Worm (Caenorhabditis elegans): ENCODE measurements around the gene nhr-56.

Gene nhr-56

ce11 chrV:2177307-2177764, 41.5 kb upstream of the nhr-56 start, which contains the start of gene srbc-17:
Gene srbc-17, plus strand, starts transcription at chrV:2177714.
- TF ChIP-seq unc-62 (GFP tag; optimal IDR thresholded peaks at IDR 0.05 in 1 of 2) (peak in 1 of 2 experiments; percentile 94), unc-62 (tag; optimal IDR thresholded peaks at IDR 0.05) (no peak), lin-13 (GFP tag; optimal IDR thresholded peaks at IDR 0.05) (no peak)

DNA sequence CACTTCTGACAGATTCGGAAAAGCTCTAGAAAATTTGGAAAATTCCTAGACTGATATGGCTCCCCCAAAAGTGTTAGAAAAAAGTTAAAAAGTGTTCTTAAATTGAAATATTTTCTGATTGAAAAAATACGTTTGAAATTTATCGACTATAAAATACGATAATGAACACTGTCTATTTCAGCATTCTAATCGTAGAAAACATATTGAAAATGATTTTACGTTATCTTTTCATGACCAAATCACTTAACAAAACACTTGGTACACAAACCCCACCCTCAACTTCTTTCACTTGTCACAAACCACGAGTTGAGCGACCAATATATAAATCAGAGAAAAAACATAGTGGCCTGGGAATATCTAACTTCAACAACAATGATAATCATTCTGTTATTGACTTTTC, 39.6 kb upstream of the nhr-56 start, which contains the start of gene cyp-33C1:
cyp-33C1 (plus strand) TSS at position 301 of the 400 bp plus-strand sequence.
- TF ChIP-seq nhr-28 (tag; optimal IDR thresholded peaks at IDR 0.05), result peak; percentile 54
- no peak for TF ChIP-seq aly-2 (tag; optimal IDR thresholded peaks at IDR 0.05)
- no peak for TF ChIP-seq fos-1 (tag; optimal IDR thresholded peaks at IDR 0.05)
- TF ChIP-seq nhr-11 (tag; optimal IDR thresholded peaks at IDR 0.05), result no peak

DNA sequence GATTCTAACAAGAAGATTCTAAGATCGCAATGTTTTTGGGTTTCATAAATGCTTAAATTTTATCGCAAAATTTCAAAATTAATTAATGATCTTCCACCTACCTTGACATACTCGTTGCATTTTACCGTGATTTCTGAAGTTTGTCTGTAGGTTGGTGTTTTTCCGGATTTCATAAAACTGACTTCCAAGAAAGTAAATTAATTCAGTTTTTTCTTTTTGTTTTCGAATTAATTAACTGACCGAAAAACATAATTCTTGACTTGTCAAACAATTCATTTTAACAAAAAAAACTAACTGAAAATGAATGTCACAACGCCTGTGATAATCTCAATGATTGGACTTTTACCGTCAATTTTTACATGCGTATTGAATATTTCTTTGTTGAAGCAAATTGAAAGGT, 37.1 kb upstream of the nhr-56 start, which contains the start of gene srbc-16:
srbc-16 (plus strand) TSS at position 301 of the 400 bp plus-strand sequence.
- no peak for TF ChIP-seq lin-29 (GFP tag; IDR thresholded peaks at IDR 0.05)
- no peak for TF ChIP-seq snpc-1.2 (GFP tag; IDR thresholded peaks at IDR 0.05)
- no peak for TF ChIP-seq pha-4 (GFP tag; IDR thresholded peaks at IDR 0.05)
- TF ChIP-seq pha-4 (tag; optimal IDR thresholded peaks at IDR 0.05), result no peak
- TF ChIP-seq fkh-10 (GFP tag; optimal IDR thresholded peaks at IDR 0.05), result no peak
- TF ChIP-seq lin-15B (tag; optimal IDR thresholded peaks at IDR 0.05), result no peak
- TF ChIP-seq spr-3 (GFP tag; optimal IDR thresholded peaks at IDR 0.05), result no peak
- no peak for TF ChIP-seq unc-39 (tag; optimal IDR thresholded peaks at IDR 0.05)
- TF ChIP-seq nhr-76 (tag; optimal IDR thresholded peaks at IDR 0.05), result no peak

DNA sequence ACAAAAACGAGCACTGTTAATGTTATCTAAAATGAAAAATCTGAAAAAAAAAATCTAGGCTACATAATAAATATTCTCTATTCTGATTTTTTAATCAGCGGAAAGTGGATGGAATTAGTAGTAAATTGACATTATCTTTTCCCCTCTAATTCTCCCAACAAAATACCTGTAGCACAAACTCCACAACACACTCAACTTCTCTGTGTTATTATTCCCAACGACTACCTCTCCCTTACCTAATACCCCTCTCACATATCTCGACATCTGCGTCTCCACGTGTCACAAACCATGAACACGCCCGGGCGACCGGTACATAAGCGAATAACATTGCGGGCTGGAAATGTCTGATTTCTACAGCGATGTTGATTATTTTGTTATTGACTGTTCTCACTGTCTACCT, 35.6 kb upstream of the nhr-56 start, which contains the start of gene cyp-33C2:
cyp-33C2 (plus strand) TSS at position 327 of the 400 bp plus-strand sequence.
- TF ChIP-seq ceh-62 (tag; optimal IDR thresholded peaks at IDR 0.05), result no peak
- TF ChIP-seq dmd-6 (GFP tag; IDR thresholded peaks at IDR 0.05), result peak; percentile 61
- TF ChIP-seq Y105C5A.15 (GFP tag; IDR thresholded peaks at IDR 0.05), result no peak
- no peak for TF ChIP-seq zfp-2 (tag; optimal IDR thresholded peaks at IDR 0.05)
- TF ChIP-seq dpl-1 (GFP tag; optimal IDR thresholded peaks at IDR 0.05), result no peak
- no peak for TF ChIP-seq dmd-8 (GFP tag; IDR thresholded peaks at IDR 0.05)
- TF ChIP-seq T20F7.1 (GFP tag; optimal IDR thresholded peaks at IDR 0.05), result no peak
- TF ChIP-seq daf-16 (GFP tag; optimal IDR thresholded peaks at IDR 0.05), result no peak
- TF ChIP-seq daf-16 (tag; optimal IDR thresholded peaks at IDR 0.05), result peak; percentile 25
- TF ChIP-seq ztf-7 (tag; optimal IDR thresholded peaks at IDR 0.05), result no peak
- no peak for TF ChIP-seq nhr-6 (tag; optimal IDR thresholded peaks at IDR 0.05)
- TF ChIP-seq nhr-28 (tag; optimal IDR thresholded peaks at IDR 0.05), result peak; percentile 93

ce11 chrV:2185486-2185885, 33.3 kb upstream of the nhr-56 start:
- peak; percentile 62 for TF ChIP-seq aha-1 (tag)
- TF ChIP-seq set-16 (GFP tag; IDR thresholded peaks at IDR 0.05), result 0 out of 2 replicates have a peak, but pooled peaks have one; percentile 32
- no peak for TF ChIP-seq lim-7 (GFP tag; IDR thresholded peaks at IDR 0.05)
- no peak for TF ChIP-seq ceh-82 (tag; optimal IDR thresholded peaks at IDR 0.05)
- no peak for TF ChIP-seq nhr-76 (tag; optimal IDR thresholded peaks at IDR 0.05)

DNA sequence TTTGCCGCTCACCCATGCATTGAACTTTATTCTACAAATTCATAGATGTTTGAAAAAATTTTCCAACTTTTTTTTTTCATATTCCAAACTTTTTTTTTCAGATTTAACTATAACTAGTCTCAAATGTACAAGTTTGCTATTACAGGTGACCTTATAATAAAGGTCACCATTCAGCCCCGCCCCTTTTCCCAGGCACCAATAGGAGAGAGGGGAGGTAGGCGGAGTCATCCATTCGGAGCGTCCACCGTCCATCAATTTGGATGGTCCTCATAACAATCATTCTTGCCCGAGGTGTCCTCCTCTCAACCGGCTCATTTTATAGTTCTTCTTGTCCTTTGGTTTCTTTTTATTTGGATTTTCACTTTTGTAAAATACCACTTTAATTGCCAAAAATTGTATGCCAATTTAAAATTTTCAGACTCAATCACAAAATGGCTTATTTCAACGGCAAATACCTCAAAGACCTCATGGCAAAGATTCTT, 30.9 kb upstream of the nhr-56 start, which contains the start of gene Y5H2B.3:
Y5H2B.3 (plus strand) TSS at position 432 of the 482 bp plus-strand sequence.
- TF ChIP-seq madf-9 (GFP tag; conservative IDR thresholded peaks at IDR 0.05), result no peak
- no peak for TF ChIP-seq dpl-1 (GFP tag; optimal IDR thresholded peaks at IDR 0.05)
- no peak for TF ChIP-seq ctbp-1 (GFP tag; IDR thresholded peaks at IDR 0.05)
- TF ChIP-seq dve-1 (tag; optimal IDR thresholded peaks at IDR 0.05; ENCODE audit: insufficient read depth), result no peak
- no peak for TF ChIP-seq zfp-3 (GFP tag; conservative IDR thresholded peaks at IDR 0.05)
- no peak for TF ChIP-seq daf-16 (GFP tag; optimal IDR thresholded peaks at IDR 0.05)
- TF ChIP-seq daf-16 (tag; optimal IDR thresholded peaks at IDR 0.05), result no peak
- no peak for TF ChIP-seq lin-29 (GFP tag; IDR thresholded peaks at IDR 0.05)
- no peak for TF ChIP-seq ama-1 (optimal IDR thresholded peaks at IDR 0.05)
- TF ChIP-seq ceh-82 (tag; optimal IDR thresholded peaks at IDR 0.05), result no peak
- no peak for TF ChIP-seq saeg-2 (GFP tag; IDR thresholded peaks at IDR 0.05)
- no peak for TF ChIP-seq tag-97 (GFP tag; IDR thresholded peaks at IDR 0.05)
- no peak for TF ChIP-seq aly-2 (tag; optimal IDR thresholded peaks at IDR 0.05)
- TF ChIP-seq F26F4.8 (GFP tag; conservative IDR thresholded peaks at IDR 0.05), result no peak
- TF ChIP-seq nhr-237 (tag; optimal IDR thresholded peaks at IDR 0.05), result no peak
- no peak for TF ChIP-seq nhr-76 (tag; optimal IDR thresholded peaks at IDR 0.05)
- TF ChIP-seq ztf-7 (tag; optimal IDR thresholded peaks at IDR 0.05), result no peak
- no peak for TF ChIP-seq ceh-28 (tag; optimal IDR thresholded peaks at IDR 0.05)
- TF ChIP-seq Y5F2A.4 (GFP tag; optimal IDR thresholded peaks at IDR 0.05), result no peak
- TF ChIP-seq nhr-48 (tag; optimal IDR thresholded peaks at IDR 0.05), result no peak
- no peak for TF ChIP-seq nhr-102 (tag; optimal IDR thresholded peaks at IDR 0.05)

Data from whole organism, L4 larva.